Worm (Caenorhabditis elegans): ENCODE measurements around the gene C01C10.2.

C01C10.2 gene

DNA sequence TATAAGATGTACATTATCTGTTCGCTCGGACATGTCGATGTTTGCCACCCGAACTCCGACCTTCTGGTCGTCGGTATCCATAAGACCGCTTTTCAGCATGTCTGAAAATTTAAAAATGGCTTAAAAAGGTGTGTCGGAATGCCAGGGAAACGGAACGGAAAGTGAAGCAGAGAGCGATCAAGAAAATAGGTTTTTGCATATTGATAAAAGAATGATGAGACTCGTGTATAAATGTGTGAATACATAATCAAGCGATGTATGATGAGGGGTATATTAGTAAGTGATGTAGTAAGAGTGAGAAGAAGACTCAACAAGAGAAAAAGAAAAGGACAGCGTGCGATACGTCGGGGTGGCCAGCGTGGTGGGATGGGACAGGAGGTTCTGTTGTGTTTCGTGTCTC lies 4.6 kb upstream of the C01C10.2 start, which contains the start of gene acl-12:
TSS of gene acl-12 (minus strand) at position 101 of the 400 bp plus-strand sequence.
- no peak for TF ChIP-seq spr-1 (tag; optimal IDR thresholded peaks at IDR 0.05)
- no peak for TF ChIP-seq saeg-2 (GFP tag; IDR thresholded peaks at IDR 0.05)
- no peak for TF ChIP-seq gei-8 (GFP tag; optimal IDR thresholded peaks at IDR 0.05)
- no peak for TF ChIP-seq ceh-44 (GFP tag; IDR thresholded peaks at IDR 0.05)
- no peak for TF ChIP-seq unc-130 (GFP tag; optimal IDR thresholded peaks at IDR 0.05)
- TF ChIP-seq F44E2.7 (GFP tag; IDR thresholded peaks at IDR 0.05) = no peak
- TF ChIP-seq F26F4.8 (GFP tag; conservative IDR thresholded peaks at IDR 0.05) = no peak

DNA sequence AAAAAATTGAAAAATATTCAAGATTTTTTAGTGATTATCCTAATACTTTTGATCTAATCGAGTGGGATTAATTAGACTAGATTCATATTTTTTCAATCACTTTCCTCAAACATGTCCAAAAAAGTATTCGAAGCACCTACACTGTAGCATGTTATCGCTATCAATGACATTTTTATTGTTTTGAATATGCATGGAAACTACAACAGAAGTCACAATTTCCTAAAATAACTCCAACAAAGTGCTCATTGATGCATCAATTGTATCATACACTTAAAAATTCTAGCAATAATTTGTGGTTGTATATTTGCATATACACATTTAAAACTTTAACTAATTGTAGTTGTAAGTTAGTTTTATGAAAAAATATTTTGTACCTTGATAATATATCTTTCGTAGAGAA lies 2.2 kb upstream of the C01C10.2 start:
- TF ChIP-seq unc-39 (tag; optimal IDR thresholded peaks at IDR 0.05) (no peak), pqm-1 (tag; optimal IDR thresholded peaks at IDR 0.05) (peak; percentile 3), tag-97 (GFP tag; IDR thresholded peaks at IDR 0.05) (no peak), aly-2 (tag; optimal IDR thresholded peaks at IDR 0.05) (no peak), dmd-9 (GFP tag; IDR thresholded peaks at IDR 0.05) (no peak), F10B5.3 (tag; optimal IDR thresholded peaks at IDR 0.05) (no peak), nhr-237 (tag; optimal IDR thresholded peaks at IDR 0.05) (no peak), nhr-42 (GFP tag; IDR thresholded peaks at IDR 0.05) (no peak), dmd-6 (GFP tag; IDR thresholded peaks at IDR 0.05) (peak; percentile 32), Y105C5A.15 (GFP tag; IDR thresholded peaks at IDR 0.05) (no peak), nhr-25 (tag; optimal IDR thresholded peaks at IDR 0.05; ENCODE audit: borderline replicate concordance, insufficient read depth) (no peak), spr-1 (tag; optimal IDR thresholded peaks at IDR 0.05) (no peak), attf-4 (tag; optimal IDR thresholded peaks at IDR 0.05) (no peak), ama-1 (optimal IDR thresholded peaks at IDR 0.05) (no peak), ZK546.5 (tag; optimal IDR thresholded peaks at IDR 0.05) (no peak), ceh-44 (GFP tag; IDR thresholded peaks at IDR 0.05) (no peak), daf-16 (GFP tag; optimal IDR thresholded peaks at IDR 0.05) (no peak), daf-16 (tag; optimal IDR thresholded peaks at IDR 0.05) (peak; percentile 26), hlh-11 (tag; optimal IDR thresholded peaks at IDR 0.05) (peak; percentile 13), dmd-8 (GFP tag; IDR thresholded peaks at IDR 0.05) (no peak), aha-1 (tag) (no peak), zip-2 (tag; optimal IDR thresholded peaks at IDR 0.05) (no peak), nhr-28 (tag; optimal IDR thresholded peaks at IDR 0.05) (peak; percentile 66), lim-7 (GFP tag; IDR thresholded peaks at IDR 0.05) (no peak), mdl-1 (tag; optimal IDR thresholded peaks at IDR 0.05) (no peak), ztf-7 (tag; optimal IDR thresholded peaks at IDR 0.05) (no peak), nhr-77 (tag; optimal IDR thresholded peaks at IDR 0.05) (peak; percentile 22), tra-1 (GFP tag; IDR thresholded peaks at IDR 0.05) (no peak), ctbp-1 (GFP tag; IDR thresholded peaks at IDR 0.05) (no peak), nhr-6 (tag; optimal IDR thresholded peaks at IDR 0.05) (no peak)

- TF ChIP-seq unc-39 (tag; optimal IDR thresholded peaks at IDR 0.05) (no peak), hlh-30 (tag; optimal IDR thresholded peaks at IDR 0.05; ENCODE audit: insufficient read depth) (peak; percentile 74), set-16 (GFP tag; IDR thresholded peaks at IDR 0.05) (no peak), fkh-10 (GFP tag; optimal IDR thresholded peaks at IDR 0.05) (no peak), zfp-2 (tag; optimal IDR thresholded peaks at IDR 0.05) (no peak), egl-27 (tag; optimal IDR thresholded peaks at IDR 0.05) (no peak), dmd-9 (GFP tag; IDR thresholded peaks at IDR 0.05) (no peak), unc-62 (GFP tag; optimal IDR thresholded peaks at IDR 0.05 in 1 of 2) (peak in 1 of 2 experiments; percentile 76), unc-62 (tag; optimal IDR thresholded peaks at IDR 0.05) (no peak)
Measured at ce11 chrX:7436912-7437311, 1.0 kb downstream of the C01C10.2 start.

Measured in whole organism, L4 larva.